Worm (Caenorhabditis elegans) whole organism, late embryonic: ENCODE data around the gene col-160.

Source experiments
- ama-1 ChIP-seq: fragments of 150-350 bp; optimal IDR thresholded peaks from 2 replicates; lab custom pipeline; 2014
- ceh-34 ChIP-seq: sonication (generic microtip); optimal IDR thresholded peaks from 2 replicates; lab custom pipeline; 2016; ENCODE audit warnings: mild to moderate bottlenecking, missing genetic modification characterization, missing compliant biosample characterization
- ceh-45 ChIP-seq: fragments of 200-800 bp; sonication (Bioruptor generic); IDR thresholded peaks from 2 replicates; pipeline ENCODE4 v1.3.6; 2022; ENCODE audit warnings: missing genetic modification reagents, missing genetic modification characterization, missing compliant biosample characterization
- dve-1 ChIP-seq: sonication (generic microtip); optimal IDR thresholded peaks from 2 replicates; lab custom pipeline; 2017; ENCODE audit warnings: antibody characterized with exemption, mild to moderate bottlenecking, missing genetic modification characterization, missing compliant biosample characterization
- elt-2 ChIP-seq: sonication (generic microtip); optimal IDR thresholded peaks from 2 replicates; lab custom pipeline; 2016; ENCODE audit warnings: missing genetic modification reagents, missing genetic modification characterization, missing compliant biosample characterization
- hlh-8 ChIP-seq: sonication (generic microtip); optimal IDR thresholded peaks from 2 replicates; lab custom pipeline; 2016; ENCODE audit warnings: missing genotype, missing genetic modification characterization, missing compliant biosample characterization
- pag-3 ChIP-seq: sonication (generic microtip); optimal IDR thresholded peaks from 2 replicates; lab custom pipeline; 2016; ENCODE audit warnings: missing compliant biosample characterization, missing genetic modification characterization, borderline replicate concordance
- pha-4 ChIP-seq: fragments of 150-350 bp; optimal IDR thresholded peaks from 2 replicates; lab custom pipeline; 2018; ENCODE audit warnings: missing biosample characterization, missing genetic modification reagents, missing genetic modification characterization
- rnt-1 ChIP-seq: sonication (generic microtip); optimal IDR thresholded peaks from 2 replicates; lab custom pipeline; 2016; ENCODE audit warnings: missing genetic modification characterization, missing compliant biosample characterization
- sox-4 ChIP-seq: sonication (generic microtip); optimal IDR thresholded peaks from 2 replicates; lab custom pipeline; 2017; ENCODE audit warnings: mild to moderate bottlenecking, missing genetic modification characterization, inconsistent platforms, missing compliant biosample characterization

DNA sequence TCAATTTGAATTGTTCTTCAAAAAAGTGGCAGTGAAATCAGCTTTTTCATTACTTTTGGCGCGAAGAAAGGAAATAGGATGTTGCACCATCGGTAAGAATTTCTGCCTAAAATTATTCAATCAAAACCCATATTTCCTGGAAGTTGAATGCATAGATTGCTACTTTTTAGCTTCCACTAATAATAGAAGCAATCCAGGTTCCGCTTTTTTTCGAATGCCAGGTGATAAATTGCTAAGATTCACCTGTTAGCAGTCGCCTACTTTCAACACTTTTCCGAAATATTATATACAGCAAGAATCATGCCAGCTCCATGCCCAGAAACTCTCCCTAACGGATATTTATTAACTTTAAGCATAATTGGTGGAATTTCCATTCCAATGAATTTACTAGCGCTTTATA, 16.6 kb downstream of the col-160 start, which contains the start of gene sri-6:
- TF ChIP-seq dve-1 (tag; lab: Kevin White, UChicago) (no peak), rnt-1 (tag; lab: Kevin White, UChicago) (no peak), sox-4 (tag; lab: Kevin White, UChicago) (no peak), ceh-45 (GFP tag; lab: Robert Waterston, UW) (no peak), pha-4 (tag; lab: Kevin White, UChicago) (no peak), elt-2 (no peak), pag-3 (tag; lab: Kevin White, UChicago) (no peak), ceh-34 (no peak), hlh-8 (no peak), ama-1 (lab: Kevin White, UChicago) (no peak)
